Fruit fly (Drosophila melanogaster) whole organism, larva: ENCODE data around the gene Or10a.

Experiments
- noc ChIP-seq: fragments of 200-800 bp; sonication (Bioruptor generic); optimal IDR thresholded peaks from 3 replicates; lab custom pipeline; 2019; ENCODE audit warnings: missing biosample characterization, mild to moderate bottlenecking, missing genetic modification characterization, moderate library complexity

Gene Or10a

dm6 chrX:11409647-11410046 lies 7.6 kb downstream of the Or10a start, which contains the start of gene CG15196:
Gene CG15196 (plus strand): TSS chrX:11409947.
- no peak for TF ChIP-seq noc (tag; lab: Kevin White, UChicago)

- TF ChIP-seq noc (tag; lab: Kevin White, UChicago): no peak
Measured at dm6 chrX:11404247-11404646, 13.0 kb downstream of the Or10a start.

dm6 chrX:11393003-11393620 lies 24.1 kb downstream of the Or10a start:
- TF ChIP-seq noc (tag; lab: Kevin White, UChicago): no peak

- TF ChIP-seq noc (tag; lab: Kevin White, UChicago): peak; percentile 52
Measured at dm6 chrX:11391364-11391915, 25.8 kb downstream of the Or10a start.

- peak; percentile 76 for TF ChIP-seq noc (tag; lab: Kevin White, UChicago)
Measured at dm6 chrX:11390625-11391363, 26.4 kb downstream of the Or10a start.

dm6 chrX:11389494-11390447 lies 27.5 kb downstream of the Or10a start:
- TF ChIP-seq noc (tag; lab: Kevin White, UChicago): no peak

- TF ChIP-seq noc (tag; lab: Kevin White, UChicago): no peak
Measured at dm6 chrX:11385498-11385897, 31.7 kb downstream of the Or10a start.

- TF ChIP-seq noc (tag; lab: Kevin White, UChicago): peak; percentile 45
Measured at dm6 chrX:11384023-11384444, 33.2 kb downstream of the Or10a start.

dm6 chrX:11383530-11383929 lies 33.7 kb downstream of the Or10a start:
- TF ChIP-seq noc (tag; lab: Kevin White, UChicago): no peak

- TF ChIP-seq noc (tag; lab: Kevin White, UChicago): no peak
Measured at dm6 chrX:11382588-11382987, 34.6 kb downstream of the Or10a start.

dm6 chrX:11379747-11380146 lies 37.5 kb downstream of the Or10a start:
- no peak for TF ChIP-seq noc (tag; lab: Kevin White, UChicago)

dm6 chrX:11379139-11379538 lies 38.1 kb downstream of the Or10a start:
- TF ChIP-seq noc (tag; lab: Kevin White, UChicago): no peak

dm6 chrX:11378388-11378787 lies 38.8 kb downstream of the Or10a start:
- no peak for TF ChIP-seq noc (tag; lab: Kevin White, UChicago)

- no peak for TF ChIP-seq noc (tag; lab: Kevin White, UChicago)
Measured at dm6 chrX:11374320-11374719, 42.9 kb downstream of the Or10a start.
